Fruit fly (Drosophila melanogaster): ENCODE measurements around the gene 825-Oak.
A peak's percentile ranks its signal among the peaks of the same experiment; 100 is the strongest.

825-Oak gene

dm6 chr3L:19516547-19516946, 44.5 kb upstream of the 825-Oak start (continued):
- TF ChIP-seq gcm (GFP tag; optimal IDR thresholded peaks at IDR 0.05) (no peak), abd-A (tag; optimal IDR thresholded peaks at IDR 0.05) (no peak), Asciz (GFP tag; optimal IDR thresholded peaks at IDR 0.05) (peak; percentile 74), fd96Cb (tag; optimal IDR thresholded peaks at IDR 0.05) (peak; percentile 78), dimm (GFP tag; IDR thresholded peaks at IDR 0.05) (peak; percentile 82), CG1602 (GFP tag; optimal IDR thresholded peaks at IDR 0.05) (peak; percentile 79), bowl (GFP tag; IDR thresholded peaks at IDR 0.05) (peak; percentile 61; the same call in 1 of the 2 replicates), twi (tag; optimal IDR thresholded peaks at IDR 0.05) (peak; percentile 79), Ets97D (GFP tag; optimal IDR thresholded peaks at IDR 0.05) (peak; percentile 100), CG32772 (GFP tag; IDR thresholded peaks at IDR 0.05) (peak; percentile 93), CG12744 (GFP tag; optimal IDR thresholded peaks at IDR 0.05) (peak; percentile 83), CoRest (tag; optimal IDR thresholded peaks at IDR 0.05) (peak; percentile 83), nau (GFP tag; optimal IDR thresholded peaks at IDR 0.05) (peak; percentile 52), Awh (GFP tag; IDR thresholded peaks at IDR 0.05) (peak; percentile 88), CG15269 (tag; optimal IDR thresholded peaks at IDR 0.05) (peak; percentile 67), grn (GFP tag; optimal IDR thresholded peaks at IDR 0.05) (no peak), mld (GFP tag; IDR thresholded peaks at IDR 0.05; ENCODE audit: partially characterized antibody) (no peak), CG15601 (tag; optimal IDR thresholded peaks at IDR 0.05) (peak; percentile 80), gfzf (GFP tag; optimal IDR thresholded peaks at IDR 0.05) (peak; percentile 21), CG14860 (GFP tag; IDR thresholded peaks at IDR 0.05; ENCODE audit: partially characterized antibody) (0 out of 3 replicates have a peak, but pooled peaks have one; percentile 12), CG32532 (GFP tag; IDR thresholded peaks at IDR 0.05) (peak; percentile 97), ham (GFP tag; IDR thresholded peaks at IDR 0.05) (peak; percentile 92), lilli (GFP tag; optimal IDR thresholded peaks at IDR 0.05) (peak; percentile 70), CG33557 (GFP tag; optimal IDR thresholded peaks at IDR 0.05) (peak; percentile 59), Doc3 (GFP tag; IDR thresholded peaks at IDR 0.05; ENCODE audit: partially characterized antibody) (no peak), Gug (GFP tag; IDR thresholded peaks at IDR 0.05) (peak; percentile 93; the same call in 3 of the 4 replicates), dati (GFP tag; IDR thresholded peaks at IDR 0.05) (peak; percentile 89), chinmo (GFP tag; IDR thresholded peaks at IDR 0.05; ENCODE audit: partially characterized antibody) (no peak), HLH54F (GFP tag; optimal IDR thresholded peaks at IDR 0.05) (peak; percentile 86), ash1 (GFP tag; optimal IDR thresholded peaks at IDR 0.05) (peak; percentile 86), CG10321 (GFP tag; IDR thresholded peaks at IDR 0.05) (peak; percentile 74), pb (GFP tag; optimal IDR thresholded peaks at IDR 0.05) (peak; percentile 95), Sox100B (GFP tag; optimal IDR thresholded peaks at IDR 0.05) (peak; percentile 67), az2 (GFP tag; optimal IDR thresholded peaks at IDR 0.05) (peak; percentile 75), CG17385 (GFP tag; optimal IDR thresholded peaks at IDR 0.05) (peak; percentile 60), tap (tag; optimal IDR thresholded peaks at IDR 0.05) (peak; percentile 27), cas (GFP tag; IDR thresholded peaks at IDR 0.05) (peak; percentile 84; the same call in 1 of the 2 replicates), CG7928 (GFP tag; optimal IDR thresholded peaks at IDR 0.05) (peak; percentile 49), CG12219 (GFP tag; optimal IDR thresholded peaks at IDR 0.05) (peak; percentile 55), dan (GFP tag; IDR thresholded peaks at IDR 0.05) (peak; percentile 43; the same call in 1 of the 2 replicates), CG10267 (tag; optimal IDR thresholded peaks at IDR 0.05) (peak; percentile 70), CG3065 (GFP tag; optimal IDR thresholded peaks at IDR 0.05) (peak; percentile 70), CG4707 (GFP tag; optimal IDR thresholded peaks at IDR 0.05) (peak; percentile 48), TFAM (GFP tag; optimal IDR thresholded peaks at IDR 0.05) (peak; percentile 27), HHEX (GFP tag; optimal IDR thresholded peaks at IDR 0.05) (peak; percentile 88), CG9932 (GFP tag; IDR thresholded peaks at IDR 0.05) (peak; percentile 92), B-H1 (GFP tag; IDR thresholded peaks at IDR 0.05) (peak; percentile 84), zfh1 (GFP tag; IDR thresholded peaks at IDR 0.05) (peak; percentile 96), CG12942 (GFP tag; optimal IDR thresholded peaks at IDR 0.05) (peak; percentile 73), Nf-YA (GFP tag; IDR thresholded peaks at IDR 0.05) (peak; percentile 79)
